Fruit fly (Drosophila melanogaster) Kc167 (cell line): ENCODE measurements around the gene CG32032.

ENCODE experiments used
- Myc ChIP-seq: fragments of >200 bp; optimal IDR thresholded peaks from 2 replicates; lab custom pipeline; 2017; ENCODE audit warnings: missing external identifiers
- Sin3A ChIP-seq: fragments of >200 bp; optimal IDR thresholded peaks from 2 replicates; lab custom pipeline; 2018; ENCODE audit warnings: missing external identifiers
- h ChIP-seq: fragments of >200 bp; optimal IDR thresholded peaks from 3 replicates; lab custom pipeline; 2018; ENCODE audit warnings: missing external identifiers
- insv ChIP-seq: fragments of >200 bp; optimal IDR thresholded peaks from 3 replicates; lab custom pipeline; 2018; ENCODE audit warnings: missing external identifiers
- psq ChIP-seq: fragments of >200 bp; optimal IDR thresholded peaks from 2 replicates; lab custom pipeline; 2017; ENCODE audit warnings: missing external identifiers
- ttk ChIP-seq: sonication (Bioruptor generic); optimal IDR thresholded peaks from 2 replicates; lab custom pipeline; 2017; ENCODE audit warnings: missing external identifiers

CG32032 gene

dm6 chr3L:9092356-9093103, at the start of gene CG32032:
TSS of gene CG32032 (plus strand) at chr3L:9093053.
- TF ChIP-seq h (lab: Kevin White, UChicago), result no peak
- no peak for TF ChIP-seq Sin3A (lab: Kevin White, UChicago)
- no peak for TF ChIP-seq psq (lab: Kevin White, UChicago)
- TF ChIP-seq ttk (lab: Kevin White, UChicago), result no peak
- TF ChIP-seq insv, result no peak
- no peak for TF ChIP-seq Myc (lab: Kevin White, UChicago)

- no peak for TF ChIP-seq psq (lab: Kevin White, UChicago)
- TF ChIP-seq h (lab: Kevin White, UChicago), result no peak
- no peak for TF ChIP-seq insv
- no peak for TF ChIP-seq ttk (lab: Kevin White, UChicago)
- TF ChIP-seq Sin3A (lab: Kevin White, UChicago), result no peak
- TF ChIP-seq Myc (lab: Kevin White, UChicago), result no peak
Measured at dm6 chr3L:9043648-9044047, 49.2 kb upstream of the CG32032 start.

dm6 chr3L:9044896-9045295, 48.0 kb upstream of the CG32032 start:
- TF ChIP-seq Myc (lab: Kevin White, UChicago) (no peak), psq (lab: Kevin White, UChicago) (no peak), Sin3A (lab: Kevin White, UChicago) (no peak), insv (no peak), h (lab: Kevin White, UChicago) (no peak), ttk (lab: Kevin White, UChicago) (no peak)

- TF ChIP-seq h (lab: Kevin White, UChicago), result no peak
- no peak for TF ChIP-seq Sin3A (lab: Kevin White, UChicago)
- no peak for TF ChIP-seq psq (lab: Kevin White, UChicago)
- no peak for TF ChIP-seq insv
- TF ChIP-seq Myc (lab: Kevin White, UChicago), result no peak
- TF ChIP-seq ttk (lab: Kevin White, UChicago), result no peak
Measured at dm6 chr3L:9045318-9045717, 47.5 kb upstream of the CG32032 start.

- TF ChIP-seq Sin3A (lab: Kevin White, UChicago) (no peak), psq (lab: Kevin White, UChicago) (no peak)
Measured at dm6 chr3L:9046274-9046673, 46.6 kb upstream of the CG32032 start.

dm6 chr3L:9047062-9047461, 45.8 kb upstream of the CG32032 start, which contains the start of gene Argk2:
TSS of gene Argk2 (plus strand) at chr3L:9047439.
- TF ChIP-seq insv (no peak), h (lab: Kevin White, UChicago) (no peak), ttk (lab: Kevin White, UChicago) (no peak), Sin3A (lab: Kevin White, UChicago) (no peak), psq (lab: Kevin White, UChicago) (no peak), Myc (lab: Kevin White, UChicago) (no peak)

dm6 chr3L:9050447-9051069, 42.3 kb upstream of the CG32032 start:
- TF ChIP-seq h (lab: Kevin White, UChicago) (no peak), insv (no peak), Myc (lab: Kevin White, UChicago) (no peak), Sin3A (lab: Kevin White, UChicago) (no peak), ttk (lab: Kevin White, UChicago) (no peak), psq (lab: Kevin White, UChicago) (no peak)

- TF ChIP-seq Myc (lab: Kevin White, UChicago) (no peak), insv (no peak), ttk (lab: Kevin White, UChicago) (no peak), psq (lab: Kevin White, UChicago) (no peak), h (lab: Kevin White, UChicago) (no peak), Sin3A (lab: Kevin White, UChicago) (no peak)
Measured at dm6 chr3L:9051830-9052259, 41.0 kb upstream of the CG32032 start.

- TF ChIP-seq Myc (lab: Kevin White, UChicago) (no peak), h (lab: Kevin White, UChicago) (no peak), Sin3A (lab: Kevin White, UChicago) (no peak), ttk (lab: Kevin White, UChicago) (no peak), insv (no peak), psq (lab: Kevin White, UChicago) (no peak)
Measured at dm6 chr3L:9052798-9053541, 39.9 kb upstream of the CG32032 start.

- no peak for TF ChIP-seq ttk (lab: Kevin White, UChicago)
- no peak for TF ChIP-seq Myc (lab: Kevin White, UChicago)
- TF ChIP-seq h (lab: Kevin White, UChicago), result no peak
- no peak for TF ChIP-seq psq (lab: Kevin White, UChicago)
- no peak for TF ChIP-seq insv
Measured at dm6 chr3L:9054239-9054638, 38.6 kb upstream of the CG32032 start.

dm6 chr3L:9054822-9055407, 37.9 kb upstream of the CG32032 start:
- TF ChIP-seq ttk (lab: Kevin White, UChicago) (no peak), Sin3A (lab: Kevin White, UChicago) (no peak), Myc (lab: Kevin White, UChicago) (no peak), h (lab: Kevin White, UChicago) (no peak), insv (no peak), psq (lab: Kevin White, UChicago) (no peak)
